Fruit fly (Drosophila melanogaster): ENCODE measurements around the gene CG32278.

CG32278 gene

DNA sequence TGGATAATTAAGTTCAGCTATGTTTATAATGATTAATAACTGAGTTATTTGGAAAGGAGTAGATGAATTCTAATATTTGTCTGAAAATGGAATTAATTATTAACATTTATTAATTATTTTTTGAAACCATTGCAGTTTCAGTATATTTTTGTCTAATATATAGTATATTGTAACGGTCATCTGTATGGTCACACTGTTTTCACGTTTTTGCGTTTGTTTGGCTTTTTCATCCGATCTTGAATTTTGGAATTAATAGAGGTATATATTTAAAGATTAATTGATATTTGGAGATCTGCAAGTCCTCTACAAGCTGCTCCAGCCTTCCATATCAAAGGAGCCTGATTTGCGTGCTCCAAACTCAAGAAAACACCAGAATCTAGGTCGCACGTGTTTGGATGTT, at the start of gene CG32278, which contains the start of gene CG32281:
TSS of gene CG32278 (plus strand) at position 180 of the 400 bp plus-strand sequence.
TSS of gene CG32281 (plus strand) at position 269 of the 400 bp plus-strand sequence.
- no peak for TF ChIP-seq CG3919 (GFP tag; optimal IDR thresholded peaks at IDR 0.05)
- TF ChIP-seq spab (GFP tag; optimal IDR thresholded peaks at IDR 0.05) = no peak
- TF ChIP-seq vri (GFP tag; optimal IDR thresholded peaks at IDR 0.05) = no peak
- TF ChIP-seq ss (GFP tag; optimal IDR thresholded peaks at IDR 0.05) = no peak
- no peak for TF ChIP-seq CG1621 (tag; optimal IDR thresholded peaks at IDR 0.05)

DNA sequence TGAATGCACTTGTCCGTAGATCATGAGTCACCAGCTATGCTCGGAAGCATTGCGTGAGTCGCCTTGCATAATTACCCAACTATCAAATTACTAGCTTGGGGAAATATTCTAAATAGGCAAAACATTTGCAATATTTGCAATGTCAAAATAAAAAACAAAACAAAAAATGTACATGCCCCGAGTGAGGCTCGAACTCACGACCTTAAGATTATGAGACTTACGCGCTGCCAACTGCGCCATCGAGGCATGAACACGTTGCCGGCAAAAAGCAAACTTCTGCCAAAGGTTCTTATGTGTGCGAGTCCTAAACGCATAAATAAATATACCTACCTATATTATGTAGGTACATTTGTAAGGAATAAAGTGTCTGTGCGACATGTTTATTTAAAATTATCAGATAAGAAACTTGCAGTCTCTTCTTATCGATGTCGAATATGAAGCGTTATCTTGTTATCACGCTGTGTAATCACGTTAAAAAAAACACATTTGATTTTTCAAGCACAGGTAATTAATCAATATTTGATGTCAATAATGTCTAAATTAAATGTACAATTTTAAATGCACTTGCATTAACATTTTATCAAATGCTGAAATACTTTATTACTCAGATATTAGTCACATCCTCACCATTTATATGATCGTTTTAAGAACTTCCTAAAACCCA, 47.2 kb upstream of the CG32278 start:
- no peak for TF ChIP-seq Met (GFP tag; optimal IDR thresholded peaks at IDR 0.05)
- no peak for TF ChIP-seq CG1621 (tag; optimal IDR thresholded peaks at IDR 0.05)
- no peak for TF ChIP-seq CG3032 (tag; optimal IDR thresholded peaks at IDR 0.05)
- TF ChIP-seq CG11294 (GFP tag; IDR thresholded peaks at IDR 0.05) = no peak
- peak; percentile 60 for TF ChIP-seq svp (GFP tag)
- no peak for TF ChIP-seq Smox (GFP tag; optimal IDR thresholded peaks at IDR 0.05)
- no peak for TF ChIP-seq CG15336 (GFP tag; IDR thresholded peaks at IDR 0.05)
- TF ChIP-seq Ets21C (GFP tag; optimal IDR thresholded peaks at IDR 0.05) = no peak
- TF ChIP-seq ss (GFP tag; optimal IDR thresholded peaks at IDR 0.05) = peak in 1 of 2 experiments; percentile 28
- peak; percentile 13 for TF ChIP-seq CG10631 (GFP tag; optimal IDR thresholded peaks at IDR 0.05)
- TF ChIP-seq Sox102F (GFP tag; optimal IDR thresholded peaks at IDR 0.05) = no peak
- no peak for TF ChIP-seq Hr39 (GFP tag; optimal IDR thresholded peaks at IDR 0.05)

DNA sequence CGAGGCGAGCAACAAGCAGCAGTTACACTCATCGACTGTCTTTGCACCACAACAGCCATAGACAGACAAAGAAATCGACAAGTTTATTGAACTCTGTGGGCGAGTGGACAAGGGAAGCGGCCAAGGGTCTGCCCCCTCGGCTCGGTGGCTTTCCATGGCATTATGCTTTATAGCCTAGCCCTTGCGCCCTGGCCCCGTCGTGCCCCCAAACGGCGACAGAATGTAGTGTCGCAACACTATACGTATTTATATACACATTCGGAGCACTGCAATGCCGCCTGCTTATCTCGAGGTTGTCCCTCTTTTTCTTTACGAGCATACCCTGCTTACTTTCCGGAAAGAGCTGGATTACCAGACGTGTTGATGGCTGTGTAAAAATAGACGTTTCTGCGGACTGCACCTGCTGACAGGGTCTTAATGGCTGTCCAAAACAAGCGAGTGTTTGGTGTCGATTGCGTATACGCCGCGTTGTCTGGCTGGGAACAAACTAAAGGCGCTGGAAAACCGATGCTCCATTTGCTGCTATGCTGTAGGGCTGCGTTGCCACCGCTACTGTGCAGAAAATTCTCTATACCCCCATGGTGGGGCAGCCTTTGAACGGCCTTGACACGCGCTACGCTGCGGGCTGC, 46.3 kb upstream of the CG32278 start:
- TF ChIP-seq Eip78C (GFP tag) (peak; percentile 56), Gug (GFP tag; IDR thresholded peaks at IDR 0.05) (no peak), CG6854 (GFP tag; optimal IDR thresholded peaks at IDR 0.05) (no peak), Sox14 (GFP tag; optimal IDR thresholded peaks at IDR 0.05) (peak; percentile 92), svp (GFP tag) (peak; percentile 46), dsx (GFP tag; optimal IDR thresholded peaks at IDR 0.05; ENCODE audit: poor library complexity, severe bottlenecking) (peak; percentile 38)

DNA sequence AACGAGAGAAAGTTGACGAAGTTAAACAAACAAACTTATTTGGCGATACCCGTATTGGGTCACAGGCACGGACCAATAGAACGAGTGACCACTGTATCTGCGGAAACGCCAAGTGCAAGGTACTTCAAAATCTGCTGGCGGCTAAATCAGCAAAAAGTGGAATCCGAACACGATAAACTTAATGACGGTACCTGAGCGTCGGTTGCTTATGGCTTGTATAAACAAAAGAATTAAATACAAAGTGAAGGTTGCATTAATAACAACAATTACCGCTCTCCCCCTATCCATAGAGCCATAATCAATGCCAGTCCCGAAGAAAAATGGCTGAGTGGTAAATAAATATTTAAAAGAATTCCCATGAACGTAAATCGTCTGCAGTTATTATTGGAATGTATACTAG, 44.6 kb upstream of the CG32278 start:
- no peak for TF ChIP-seq acj6 (GFP tag; optimal IDR thresholded peaks at IDR 0.05)
- TF ChIP-seq CG8632 (GFP tag; optimal IDR thresholded peaks at IDR 0.05) = no peak
- no peak for TF ChIP-seq lz (GFP tag; optimal IDR thresholded peaks at IDR 0.05)
- no peak for TF ChIP-seq CG9139 (GFP tag; optimal IDR thresholded peaks at IDR 0.05)
- TF ChIP-seq CG10669 (GFP tag; optimal IDR thresholded peaks at IDR 0.05) = no peak
- TF ChIP-seq ss (GFP tag; optimal IDR thresholded peaks at IDR 0.05) = no peak
- TF ChIP-seq CG6808 (GFP tag; optimal IDR thresholded peaks at IDR 0.05) = no peak
- TF ChIP-seq spab (GFP tag; optimal IDR thresholded peaks at IDR 0.05) = no peak
- peak; percentile 12 for TF ChIP-seq CG31627 (GFP tag; optimal IDR thresholded peaks at IDR 0.05)
- TF ChIP-seq Hr39 (GFP tag; optimal IDR thresholded peaks at IDR 0.05) = no peak
- no peak for TF ChIP-seq CG6792 (GFP tag; optimal IDR thresholded peaks at IDR 0.05)
- no peak for TF ChIP-seq dac (GFP tag; optimal IDR thresholded peaks at IDR 0.05)
- no peak for TF ChIP-seq Gug (GFP tag; IDR thresholded peaks at IDR 0.05)
- no peak for TF ChIP-seq CG34406 (GFP tag; optimal IDR thresholded peaks at IDR 0.05)
- peak; percentile 17 for TF ChIP-seq cyc (GFP tag; optimal IDR thresholded peaks at IDR 0.05)
- peak; percentile 7 for TF ChIP-seq achi (GFP tag; optimal IDR thresholded peaks at IDR 0.05)
- TF ChIP-seq esn (GFP tag; optimal IDR thresholded peaks at IDR 0.05) = peak; percentile 23
- TF ChIP-seq Eip78C (GFP tag) = no peak
- no peak for TF ChIP-seq CG8119 (GFP tag; IDR thresholded peaks at IDR 0.05)
- no peak for TF ChIP-seq OdsH (GFP tag; optimal IDR thresholded peaks at IDR 0.05)
- no peak for TF ChIP-seq Hr38 (GFP tag; optimal IDR thresholded peaks at IDR 0.05)
- no peak for TF ChIP-seq Lpt (GFP tag; optimal IDR thresholded peaks at IDR 0.05)
- peak; percentile 18 for TF ChIP-seq Eip93F (GFP tag; optimal IDR thresholded peaks at IDR 0.05)
- TF ChIP-seq Sox14 (GFP tag; optimal IDR thresholded peaks at IDR 0.05) = peak; percentile 29
- no peak for TF ChIP-seq salr (GFP tag; optimal IDR thresholded peaks at IDR 0.05)
- TF ChIP-seq CG11902 (GFP tag; optimal IDR thresholded peaks at IDR 0.05) = no peak
- no peak for TF ChIP-seq fd59A (GFP tag; optimal IDR thresholded peaks at IDR 0.05)
- no peak for TF ChIP-seq CG4318 (GFP tag; optimal IDR thresholded peaks at IDR 0.05)
- TF ChIP-seq CG6854 (GFP tag; optimal IDR thresholded peaks at IDR 0.05) = no peak
- peak; percentile 4 for TF ChIP-seq Smox (GFP tag; optimal IDR thresholded peaks at IDR 0.05)
- no peak for TF ChIP-seq CG3032 (tag; optimal IDR thresholded peaks at IDR 0.05)
- no peak for TF ChIP-seq CG7368 (GFP tag; optimal IDR thresholded peaks at IDR 0.05)
- no peak for TF ChIP-seq CG15336 (GFP tag; IDR thresholded peaks at IDR 0.05)
